Worm (Caenorhabditis elegans) whole organism, L3 larva: ENCODE measurements around the gene ttc-4.

Experiments used
- daf-12 ChIP-seq: fragments of 150-350 bp; optimal IDR thresholded peaks from 2 replicates; lab custom pipeline; 2014; ENCODE audit warnings: missing biosample characterization, missing genetic modification reagents, missing genetic modification characterization
- elt-3 ChIP-seq, 3 experiments: fragments of 150-350 bp in 1 of 3; sonication (generic microtip) in 2 of 3; optimal IDR thresholded peaks; 2 replicates in 2 of 3; 4 replicates in 1 of 3; lab custom pipeline; 2014 to 2017; ENCODE audit warnings: missing biosample characterization in 3 of 3, missing genetic modification characterization in 3 of 3

- TF ChIP-seq daf-12 (tag; lab: Kevin White, UChicago) (no peak), elt-3 (tag; optimal IDR thresholded peaks at IDR 0.05; lab: Kevin White, UChicago) (no peak)
Observed at ce11 chrII:5578035-5578434, 16.5 kb upstream of the ttc-4 start, which contains the start of gene T25E4.1.
